Fruit fly (Drosophila melanogaster) whole organism, wandering third instar larva: ENCODE results near the gene Aladin.
A peak's percentile ranks its signal among the peaks of the same experiment; 100 is the strongest.

Source experiments
- Abd-B ChIP-seq: fragments of >200 bp; optimal IDR thresholded peaks from 2 replicates; lab custom pipeline; 2017; ENCODE audit warnings: missing biosample characterization, missing genetic modification characterization
- CG32264 ChIP-seq: fragments of 200-800 bp; sonication (Bioruptor generic); optimal IDR thresholded peaks from 2 replicates; lab custom pipeline; 2016; ENCODE audit warnings: missing biosample characterization, missing genetic modification characterization
- CG9705 ChIP-seq: fragments of 200-800 bp; sonication (Bioruptor generic); optimal IDR thresholded peaks from 2 replicates; lab custom pipeline; 2018; ENCODE audit warnings: missing biosample characterization, mild to moderate bottlenecking, missing genetic modification characterization
- Dfd ChIP-seq: fragments of >200 bp; optimal IDR thresholded peaks from 2 replicates; lab custom pipeline; 2017; ENCODE audit warnings: missing biosample characterization, missing genetic modification characterization
- Dif ChIP-seq: fragments of 200-275, 200-300 bp; sonication (Bioruptor generic); optimal IDR thresholded peaks from 2 replicates; lab custom pipeline; 2018; ENCODE audit warnings: missing biosample characterization, missing genetic modification characterization; ENCODE audit not compliant: partially characterized antibody
- GATAd ChIP-seq: sonication (Bioruptor generic); optimal IDR thresholded peaks from 2 replicates; lab custom pipeline; 2016; ENCODE audit warnings: missing biosample characterization, missing genetic modification characterization
- HLH106 ChIP-seq: fragments of 200-800 bp; optimal IDR thresholded peaks from 3 replicates; lab custom pipeline; 2019; ENCODE audit warnings: missing biosample characterization, mild to moderate bottlenecking, missing genetic modification characterization, moderate library complexity
- Hnf4 ChIP-seq: fragments of 200-800 bp; sonication (Bioruptor generic); optimal IDR thresholded peaks from 2 replicates; lab custom pipeline; 2016; ENCODE audit warnings: missing biosample characterization, mild to moderate bottlenecking, missing genetic modification characterization
- Hr78 ChIP-seq: fragments of >200 bp; optimal IDR thresholded peaks from 2 replicates; lab custom pipeline; 2017; ENCODE audit warnings: missing biosample characterization, missing genetic modification characterization
- Hr83 ChIP-seq: fragments of 200-300 bp; sonication (Bioruptor generic); optimal IDR thresholded peaks from 2 replicates; lab custom pipeline; 2016; ENCODE audit warnings: missing biosample characterization, mild to moderate bottlenecking, missing genetic modification characterization, moderate library complexity; ENCODE audit not compliant: poor library complexity, severe bottlenecking
- Mio ChIP-seq: sonication (Bioruptor generic); optimal IDR thresholded peaks from 2 replicates; lab custom pipeline; 2016; ENCODE audit warnings: missing biosample characterization, missing genetic modification characterization
- Myc ChIP-seq: fragments of >200 bp; optimal IDR thresholded peaks from 2 replicates; lab custom pipeline; 2017
- N ChIP-seq: fragments of >200 bp; optimal IDR thresholded peaks from 2 replicates; lab custom pipeline; 2018; ENCODE audit warnings: missing biosample characterization, missing external identifiers, missing genetic modification characterization
- Rel ChIP-seq, 2 experiments: fragments of 200-800 bp; sonication (Bioruptor generic) in 1 of 2; optimal IDR thresholded peaks; 2 replicates in 1 of 2; 3 replicates in 1 of 2; lab custom pipeline; 2016 to 2019; ENCODE audit warnings: mild to moderate bottlenecking in 2 of 2, missing biosample characterization in 2 of 2, missing genetic modification characterization in 2 of 2, moderate library complexity in 1 of 2
- Sp1 ChIP-seq: fragments of 200-800 bp; sonication (Bioruptor generic); optimal IDR thresholded peaks from 3 replicates; lab custom pipeline; 2019; ENCODE audit warnings: missing biosample characterization, mild to moderate bottlenecking, missing genetic modification characterization, moderate library complexity
- Vsx2 ChIP-seq: fragments of 200-300, 225-300 bp; sonication (Bioruptor generic); optimal IDR thresholded peaks from 2 replicates; lab custom pipeline; 2018; ENCODE audit warnings: missing biosample characterization, missing genetic modification characterization; ENCODE audit not compliant: partially characterized antibody
- br ChIP-seq: fragments of 200-800 bp; sonication (Bioruptor generic); optimal IDR thresholded peaks from 2 replicates; lab custom pipeline; 2016; ENCODE audit warnings: missing biosample characterization, missing genetic modification characterization
- dl ChIP-seq, 2 experiments: fragments of 175-275, 200-275 bp in 1 of 2; fragments of 200-275 bp in 1 of 2; sonication (Bioruptor generic); optimal IDR thresholded peaks; lab custom pipeline; 2018; ENCODE audit warnings: mild to moderate bottlenecking in 2 of 2, missing biosample characterization in 2 of 2, missing genetic modification characterization in 2 of 2, moderate library complexity in 2 of 2; ENCODE audit not compliant: partially characterized antibody in 2 of 2, insufficient read depth in 1 of 2
- dmrt93B ChIP-seq: fragments of 200-800 bp; sonication (Bioruptor generic); optimal IDR thresholded peaks from 2 replicates; lab custom pipeline; 2018; ENCODE audit warnings: missing biosample characterization, mild to moderate bottlenecking, missing genetic modification characterization
- dsf ChIP-seq: sonication (Bioruptor generic); optimal IDR thresholded peaks from 2 replicates; lab custom pipeline; 2016; ENCODE audit warnings: missing biosample characterization, missing genetic modification characterization, borderline replicate concordance
- ey ChIP-seq: fragments of 200-800 bp; sonication (Bioruptor generic); optimal IDR thresholded peaks from 2 replicates; lab custom pipeline; 2016; ENCODE audit warnings: missing biosample characterization, missing genetic modification characterization
- foxo ChIP-seq, 2 experiments: fragments of 200-800 bp; sonication (Bioruptor generic); optimal IDR thresholded peaks; 2 replicates in 1 of 2; 3 replicates in 1 of 2; lab custom pipeline; 2016 to 2017; ENCODE audit warnings: missing biosample characterization in 2 of 2, missing genetic modification characterization in 2 of 2
- fru ChIP-seq: fragments of 200-800 bp; sonication (Bioruptor generic); optimal IDR thresholded peaks from 3 replicates; lab custom pipeline; 2016; ENCODE audit warnings: missing biosample characterization, mild to moderate bottlenecking, missing genetic modification characterization
- h ChIP-seq: fragments of 200-800 bp; sonication (Bioruptor generic); optimal IDR thresholded peaks from 3 replicates; lab custom pipeline; 2016; ENCODE audit warnings: missing biosample characterization, mild to moderate bottlenecking, missing genetic modification characterization
- jim ChIP-seq: fragments of 175-275, 200-325 bp; sonication (Bioruptor generic); optimal IDR thresholded peaks from 2 replicates; lab custom pipeline; 2016; ENCODE audit warnings: missing biosample characterization, mild to moderate bottlenecking, missing genetic modification characterization
- lola ChIP-seq: fragments of >200 bp; optimal IDR thresholded peaks from 2 replicates; lab custom pipeline; 2017; ENCODE audit warnings: missing biosample characterization, missing genetic modification characterization
- pan ChIP-seq: fragments of >200 bp; optimal IDR thresholded peaks from 2 replicates; lab custom pipeline; 2017
- rgr ChIP-seq: fragments of 200-800 bp; sonication (Bioruptor generic); optimal IDR thresholded peaks from 3 replicates; lab custom pipeline; 2016; ENCODE audit warnings: missing biosample characterization, mild to moderate bottlenecking, missing genetic modification characterization
- sage ChIP-seq: fragments of 200-800 bp; sonication (Bioruptor generic); optimal IDR thresholded peaks from 2 replicates; lab custom pipeline; 2016; ENCODE audit warnings: missing biosample characterization, mild to moderate bottlenecking, missing genetic modification characterization
- sv ChIP-seq: fragments of 200-800 bp; sonication (Bioruptor generic); optimal IDR thresholded peaks from 3 replicates; lab custom pipeline; 2016; ENCODE audit warnings: missing biosample characterization, missing genetic modification characterization
- tai ChIP-seq: sonication (Bioruptor generic); optimal IDR thresholded peaks from 2 replicates; lab custom pipeline; 2016; ENCODE audit warnings: missing biosample characterization, missing genetic modification characterization
- usp ChIP-seq: fragments of >200 bp; optimal IDR thresholded peaks from 2 replicates; lab custom pipeline; 2017; ENCODE audit warnings: missing biosample characterization, missing genetic modification characterization
- woc ChIP-seq: sonication (Bioruptor generic); optimal IDR thresholded peaks from 2 replicates; lab custom pipeline; 2016; ENCODE audit warnings: missing biosample characterization, mild to moderate bottlenecking, missing genetic modification characterization

Gene Aladin

DNA sequence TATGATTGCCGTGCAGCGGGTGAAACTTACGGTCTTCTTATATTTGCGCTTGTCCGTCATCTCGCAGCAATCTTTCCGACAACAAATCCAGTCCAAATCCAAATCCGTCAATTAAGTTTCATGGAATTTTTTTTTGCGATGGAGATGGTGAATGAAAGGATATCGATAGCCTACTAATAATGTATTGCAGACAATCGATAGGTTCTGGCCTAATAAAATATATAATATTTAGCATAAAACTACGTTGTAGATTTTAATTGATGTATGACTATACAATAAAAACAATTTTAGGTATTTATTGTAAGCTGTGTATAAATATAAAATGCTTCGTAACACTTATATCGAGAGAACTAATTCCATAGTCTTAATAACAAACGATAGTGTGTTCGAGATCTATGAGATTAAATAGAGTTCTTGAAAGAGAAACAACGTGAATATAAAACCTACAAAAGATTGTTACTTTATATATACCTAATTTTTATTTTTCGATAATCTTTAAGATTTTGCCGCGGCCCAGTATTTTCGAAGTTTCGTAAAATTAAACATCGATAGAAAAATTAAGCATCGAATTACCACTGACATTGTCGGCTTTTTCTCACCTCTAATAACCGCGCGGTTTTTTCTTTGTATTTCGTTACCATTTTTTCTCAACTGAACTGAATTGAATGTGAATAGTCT lies at the start of gene Aladin, which contains the start of gene Cfp1:
TSS of gene Aladin (plus strand) at position 584 of the 678 bp plus-strand sequence.
TSS of gene Cfp1 (minus strand) at position 131 of the 678 bp plus-strand sequence.
- TF ChIP-seq lola = no peak
- TF ChIP-seq Hr78 (GFP tag; lab: Kevin White, UChicago) = no peak
- no peak for TF ChIP-seq foxo (GFP tag; optimal IDR thresholded peaks at IDR 0.05; lab: Kevin White, UChicago)
- TF ChIP-seq Dfd (GFP tag; lab: Kevin White, UChicago) = no peak
- no peak for TF ChIP-seq dl (GFP tag; optimal IDR thresholded peaks at IDR 0.05; lab: Kevin White, UChicago; ENCODE audit: insufficient read depth in 1 of 2, partially characterized antibody in 2 of 2)
- TF ChIP-seq, all 38 proteins: peak for 0

DNA sequence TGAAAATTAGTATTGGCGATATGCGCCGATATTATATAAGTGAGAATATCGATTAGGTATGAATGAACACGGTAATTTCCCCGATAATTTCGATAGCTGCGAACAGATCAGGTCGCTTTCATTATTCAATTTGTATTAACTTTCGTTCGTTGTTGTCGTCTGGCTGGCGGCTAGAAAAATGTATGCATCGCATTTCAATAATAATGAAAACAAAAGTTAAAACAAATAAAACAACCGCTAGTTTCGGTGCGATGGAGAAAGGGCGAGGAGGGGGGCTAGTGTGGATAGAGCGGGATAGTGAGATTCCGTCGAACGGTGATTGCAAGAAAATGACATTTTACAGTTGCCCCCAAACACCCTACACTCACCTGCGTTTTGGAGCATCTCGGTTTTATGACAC lies 48.8 kb upstream of the Aladin start:
- TF ChIP-seq Hr78 (GFP tag; lab: Kevin White, UChicago) (no peak), usp (no peak), Hr83 (no peak), sv (no peak), tai (no peak), GATAd (GFP tag; lab: Kevin White, UChicago) (no peak), woc (GFP tag; lab: Kevin White, UChicago) (no peak), Myc (lab: Kevin White, UChicago) (no peak), Dfd (GFP tag; lab: Kevin White, UChicago) (no peak), h (GFP tag; lab: Kevin White, UChicago) (no peak), rgr (no peak), N (no peak), Vsx2 (no peak), Dif (GFP tag; lab: Kevin White, UChicago) (no peak), dsf (no peak), Abd-B (GFP tag; lab: Kevin White, UChicago) (no peak), foxo (GFP tag; optimal IDR thresholded peaks at IDR 0.05; lab: Kevin White, UChicago) (no peak), CG32264 (no peak)

DNA sequence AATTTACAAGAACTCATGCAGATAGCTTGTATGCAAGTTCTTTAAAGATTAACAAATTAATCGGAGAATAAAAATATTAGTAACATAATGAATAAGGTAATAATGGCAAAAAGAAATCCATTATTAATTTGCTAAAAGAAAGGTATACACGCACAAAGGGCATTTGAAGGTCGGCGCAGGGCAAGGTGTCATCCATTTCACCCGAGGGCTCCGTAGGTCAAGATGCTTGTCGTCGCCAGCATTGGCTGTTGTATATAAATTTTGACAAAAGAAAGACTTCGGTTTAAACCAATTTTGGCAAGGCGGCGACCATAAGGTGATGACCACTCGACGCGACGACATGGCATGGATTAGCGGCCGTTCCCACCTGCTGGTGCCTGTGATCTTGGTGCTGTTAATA lies 48.1 kb upstream of the Aladin start, which contains the start of gene CG15370:
TSS of gene CG15370 (plus strand) at position 301 of the 400 bp plus-strand sequence.
- no peak for TF ChIP-seq Mio (GFP tag; lab: Kevin White, UChicago)
- TF ChIP-seq dl (GFP tag; optimal IDR thresholded peaks at IDR 0.05; lab: Kevin White, UChicago; ENCODE audit: insufficient read depth in 1 of 2, partially characterized antibody in 2 of 2) = no peak
- TF ChIP-seq Vsx2 = no peak
- no peak for TF ChIP-seq Hnf4 (GFP tag; lab: Kevin White, UChicago)
- TF ChIP-seq rgr = no peak
- TF ChIP-seq br = no peak
- no peak for TF ChIP-seq sage
- TF ChIP-seq GATAd (GFP tag; lab: Kevin White, UChicago) = no peak
- no peak for TF ChIP-seq HLH106 (tag; lab: Kevin White, UChicago)
- TF ChIP-seq fru = no peak
- no peak for TF ChIP-seq dmrt93B (GFP tag; lab: Kevin White, UChicago)
- no peak for TF ChIP-seq Abd-B (GFP tag; lab: Kevin White, UChicago)
- TF ChIP-seq CG32264 = no peak
- TF ChIP-seq Dfd (GFP tag; lab: Kevin White, UChicago) = no peak
- no peak for TF ChIP-seq Hr83
- TF ChIP-seq Rel (GFP tag; optimal IDR thresholded peaks at IDR 0.05; lab: Kevin White, UChicago) = no peak
- no peak for TF ChIP-seq Rel (tag; optimal IDR thresholded peaks at IDR 0.05; lab: Kevin White, UChicago)
- no peak for TF ChIP-seq dsf
- no peak for TF ChIP-seq foxo (GFP tag; optimal IDR thresholded peaks at IDR 0.05; lab: Kevin White, UChicago)
- TF ChIP-seq Sp1 (GFP tag; lab: Kevin White, UChicago) = no peak

DNA sequence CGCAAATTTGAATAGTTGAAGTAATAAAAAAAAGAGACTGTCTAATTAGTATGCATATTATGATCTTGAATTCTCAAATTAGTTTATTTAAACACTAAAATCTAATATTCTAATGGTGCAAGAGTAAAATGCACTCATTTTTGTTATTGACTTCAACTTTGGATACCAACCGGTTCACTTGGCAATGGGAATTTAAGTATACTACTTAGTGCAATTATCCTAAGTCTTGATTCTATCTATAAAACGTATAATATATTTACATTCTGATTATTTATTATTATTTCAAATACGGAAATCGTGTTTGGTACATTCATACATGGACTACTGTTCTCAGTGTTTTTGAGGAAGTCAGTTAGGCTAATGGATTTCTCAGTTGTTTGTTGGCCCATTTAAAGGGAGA lies 46.4 kb upstream of the Aladin start, which contains the start of gene Gr8a:
TSS of gene Gr8a (plus strand) at position 301 of the 400 bp plus-strand sequence.
- no peak for TF ChIP-seq dmrt93B (GFP tag; lab: Kevin White, UChicago)
- TF ChIP-seq CG32264 = no peak
- TF ChIP-seq foxo (GFP tag; optimal IDR thresholded peaks at IDR 0.05; lab: Kevin White, UChicago) = no peak
- no peak for TF ChIP-seq N
- TF ChIP-seq CG9705 (GFP tag; lab: Kevin White, UChicago) = no peak

DNA sequence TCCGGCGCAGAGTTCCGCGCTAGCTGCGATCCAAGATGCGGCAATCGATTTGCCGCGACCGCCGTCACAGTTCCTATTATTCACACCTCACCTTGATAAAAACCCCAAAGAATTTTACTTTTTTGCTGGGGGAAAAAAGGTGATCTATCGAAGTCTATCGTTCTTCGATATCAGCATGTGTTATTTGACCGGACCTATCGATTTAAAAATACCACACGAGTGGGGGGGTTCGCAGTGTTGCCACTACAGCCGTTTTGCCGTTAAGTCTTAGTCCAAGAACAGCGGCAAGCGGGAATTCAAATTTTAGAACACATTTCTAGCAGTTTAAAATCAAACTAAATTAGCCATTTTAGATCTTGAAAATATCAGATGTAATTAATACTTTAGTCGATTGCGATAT lies 41.0 kb upstream of the Aladin start, which contains the start of gene CG12121:
TSS of gene CG12121 (minus strand) at position 180 of the 400 bp plus-strand sequence.
- TF ChIP-seq dl (GFP tag; optimal IDR thresholded peaks at IDR 0.05; lab: Kevin White, UChicago; ENCODE audit: insufficient read depth in 1 of 2, partially characterized antibody in 2 of 2) = no peak
- no peak for TF ChIP-seq dsf
- TF ChIP-seq sage = no peak
- no peak for TF ChIP-seq pan (lab: Kevin White, UChicago)
- TF ChIP-seq HLH106 (tag; lab: Kevin White, UChicago) = no peak
- TF ChIP-seq sv = no peak
- peak; percentile 71 for TF ChIP-seq Vsx2
- no peak for TF ChIP-seq Myc (lab: Kevin White, UChicago)
- TF ChIP-seq usp = no peak
- TF ChIP-seq rgr = no peak
- no peak for TF ChIP-seq lola
- no peak for TF ChIP-seq GATAd (GFP tag; lab: Kevin White, UChicago)
- TF ChIP-seq Rel (GFP tag; optimal IDR thresholded peaks at IDR 0.05; lab: Kevin White, UChicago) = no peak
- TF ChIP-seq Rel (tag; optimal IDR thresholded peaks at IDR 0.05; lab: Kevin White, UChicago) = peak; percentile 94
- no peak for TF ChIP-seq ey (GFP tag; lab: Kevin White, UChicago)
- no peak for TF ChIP-seq CG32264
- no peak for TF ChIP-seq jim (GFP tag; lab: Kevin White, UChicago)
- TF ChIP-seq, all 38 proteins: peak for 2
